Fruit fly (Drosophila melanogaster) whole organism, prepupa: Measurements from ENCODE around the gene AdamTS-A.

Experiments
- Blimp-1 ChIP-seq: fragments of 200-800 bp; sonication (Bioruptor generic); optimal IDR thresholded peaks from 3 replicates; lab custom pipeline; 2017; ENCODE audit warnings: missing biosample characterization, missing genetic modification characterization, mild to moderate bottlenecking, moderate library complexity, missing genetic modification reagents
- CG10669 ChIP-seq: fragments of 200-800 bp; sonication (Bioruptor generic); optimal IDR thresholded peaks from 3 replicates; lab custom pipeline; 2018; ENCODE audit warnings: missing biosample characterization, mild to moderate bottlenecking, missing genetic modification characterization, moderate library complexity
- CG11902 ChIP-seq: fragments of 200-800 bp; sonication (Bioruptor generic); optimal IDR thresholded peaks from 3 replicates; lab custom pipeline; 2016; ENCODE audit warnings: missing biosample characterization, missing genetic modification characterization
- CG15336 ChIP-seq: fragments of 200-800 bp; sonication (Bioruptor generic); IDR thresholded peaks from 2 replicates; pipeline ENCODE4 v1.3.6; 2022; ENCODE audit warnings: missing biosample characterization, missing genetic modification characterization
- CG16779 ChIP-seq: fragments of 200-800 bp; sonication (Bioruptor generic); optimal IDR thresholded peaks from 3 replicates; lab custom pipeline; 2017; ENCODE audit warnings: missing biosample characterization, mild to moderate bottlenecking, missing genetic modification characterization
- CG3032 ChIP-seq: fragments of 200-800 bp; optimal IDR thresholded peaks from 2 replicates; lab custom pipeline; 2019; ENCODE audit warnings: missing biosample characterization, mild to moderate bottlenecking, missing genetic modification characterization, moderate library complexity
- CG31627 ChIP-seq: fragments of 200-800 bp; sonication (Bioruptor generic); optimal IDR thresholded peaks from 3 replicates; lab custom pipeline; 2016; ENCODE audit warnings: missing biosample characterization, missing genetic modification characterization
- CG34406 ChIP-seq: fragments of 200-800 bp; sonication (Bioruptor generic); optimal IDR thresholded peaks from 3 replicates; lab custom pipeline; 2016; ENCODE audit warnings: missing biosample characterization, missing genetic modification characterization
- CG3919 ChIP-seq: fragments of 200-800 bp; sonication (Bioruptor generic); optimal IDR thresholded peaks from 3 replicates; lab custom pipeline; 2016; ENCODE audit warnings: missing biosample characterization, missing genetic modification characterization
- CG6163 ChIP-seq: fragments of 200-800 bp; sonication (Bioruptor generic); IDR thresholded peaks from 3 replicates; pipeline ENCODE4 v1.3.6; 2022; ENCODE audit warnings: missing biosample characterization, missing genetic modification characterization
- CG6276 ChIP-seq: fragments of 200-800 bp; sonication (Bioruptor generic); optimal IDR thresholded peaks from 2 replicates; lab custom pipeline; 2017; ENCODE audit warnings: missing biosample characterization, mild to moderate bottlenecking, missing genetic modification characterization
- CG6808 ChIP-seq: fragments of 200-800 bp; sonication (Bioruptor generic); optimal IDR thresholded peaks from 3 replicates; lab custom pipeline; 2017; ENCODE audit warnings: missing biosample characterization, missing genetic modification characterization, mild to moderate bottlenecking, moderate library complexity, missing genetic modification reagents
- CG6854 ChIP-seq: fragments of 200-800 bp; sonication (Bioruptor generic); optimal IDR thresholded peaks from 2 replicates; lab custom pipeline; 2017; ENCODE audit warnings: missing biosample characterization, mild to moderate bottlenecking, missing genetic modification characterization
- CG7368 ChIP-seq: fragments of 200-800 bp; sonication (Bioruptor generic); optimal IDR thresholded peaks from 3 replicates; lab custom pipeline; 2016; ENCODE audit warnings: missing biosample characterization, missing genetic modification characterization
- CG8319 ChIP-seq: fragments of 200-800 bp; sonication (Bioruptor generic); optimal IDR thresholded peaks from 3 replicates; lab custom pipeline; 2016; ENCODE audit warnings: missing biosample characterization, missing genetic modification characterization
- CG8632 ChIP-seq: fragments of 200-800 bp; sonication (Bioruptor generic); optimal IDR thresholded peaks from 3 replicates; lab custom pipeline; 2016; ENCODE audit warnings: missing biosample characterization, missing genetic modification characterization
- CG9139 ChIP-seq: fragments of 200-800 bp; sonication (Bioruptor generic); optimal IDR thresholded peaks from 3 replicates; lab custom pipeline; 2017; ENCODE audit warnings: missing biosample characterization, mild to moderate bottlenecking, missing genetic modification characterization
- Eip78C ChIP-seq: fragments of 200-800 bp; sonication (Bioruptor generic); peaks from one replicate; lab custom pipeline; 2016; ENCODE audit warnings: missing biosample characterization, missing genetic modification characterization
- Ets21C ChIP-seq: fragments of 200-800 bp; sonication (Bioruptor generic); optimal IDR thresholded peaks from 3 replicates; lab custom pipeline; 2016; ENCODE audit warnings: missing biosample characterization, missing genetic modification characterization
- Ets96B ChIP-seq: fragments of 200-800 bp; optimal IDR thresholded peaks from 2 replicates; lab custom pipeline; 2019; ENCODE audit warnings: missing biosample characterization, mild to moderate bottlenecking, missing genetic modification characterization, moderate library complexity
- Gug ChIP-seq: fragments of 200-800 bp; sonication (Bioruptor generic); IDR thresholded peaks from 2 replicates; pipeline ENCODE4 v1.3.6; 2022; ENCODE audit warnings: missing biosample characterization, missing genetic modification characterization
- Hr39 ChIP-seq: fragments of 200-800 bp; sonication (Bioruptor generic); optimal IDR thresholded peaks from 2 replicates; lab custom pipeline; 2016; ENCODE audit warnings: missing biosample characterization, missing genetic modification characterization
- Hr4 ChIP-seq: fragments of 200-800 bp; sonication (Bioruptor generic); optimal IDR thresholded peaks from 3 replicates; lab custom pipeline; 2016; ENCODE audit warnings: missing biosample characterization, missing genetic modification characterization
- Lpt ChIP-seq: fragments of 200-800 bp; sonication (Bioruptor generic); optimal IDR thresholded peaks from 3 replicates; lab custom pipeline; 2016; ENCODE audit warnings: missing biosample characterization, missing genetic modification characterization
- Met ChIP-seq: fragments of 200-800 bp; sonication (Bioruptor generic); optimal IDR thresholded peaks from 3 replicates; lab custom pipeline; 2016; ENCODE audit warnings: missing biosample characterization, missing genetic modification characterization
- OdsH ChIP-seq: fragments of 200-800 bp; sonication (Bioruptor generic); optimal IDR thresholded peaks from 3 replicates; lab custom pipeline; 2016; ENCODE audit warnings: missing biosample characterization, missing genetic modification characterization
- Smox ChIP-seq: fragments of 200-800 bp; sonication (Bioruptor generic); optimal IDR thresholded peaks from 3 replicates; lab custom pipeline; 2016; ENCODE audit warnings: missing biosample characterization, missing genetic modification characterization
- Sox102F ChIP-seq: fragments of 200-800 bp; sonication (Bioruptor generic); optimal IDR thresholded peaks from 2 replicates; lab custom pipeline; 2016; ENCODE audit warnings: missing biosample characterization, mild to moderate bottlenecking, missing genetic modification characterization
- Sox14 ChIP-seq: fragments of 200-800 bp; sonication (Bioruptor generic); optimal IDR thresholded peaks from 3 replicates; lab custom pipeline; 2016; ENCODE audit warnings: missing biosample characterization, missing genetic modification characterization
- Sox15 ChIP-seq: fragments of 200-800 bp; sonication (Bioruptor generic); optimal IDR thresholded peaks from 3 replicates; lab custom pipeline; 2016; ENCODE audit warnings: missing biosample characterization, missing genetic modification characterization
- cyc ChIP-seq: fragments of 200-800 bp; sonication (Bioruptor generic); optimal IDR thresholded peaks from 3 replicates; lab custom pipeline; 2016; ENCODE audit warnings: missing biosample characterization, missing genetic modification characterization
- dac ChIP-seq: fragments of 200-800 bp; sonication (Bioruptor generic); optimal IDR thresholded peaks from 2 replicates; lab custom pipeline; 2017; ENCODE audit warnings: missing biosample characterization, mild to moderate bottlenecking, missing genetic modification characterization
- dsx ChIP-seq: fragments of 200-800 bp; optimal IDR thresholded peaks from 3 replicates; lab custom pipeline; 2019; ENCODE audit warnings: missing biosample characterization, mild to moderate bottlenecking, missing genetic modification characterization, moderate library complexity; ENCODE audit not compliant: poor library complexity, severe bottlenecking
- eg ChIP-seq: fragments of 200-800 bp; sonication (Bioruptor generic); IDR thresholded peaks from 3 replicates; pipeline ENCODE4 v1.3.6; 2022; ENCODE audit warnings: missing biosample characterization, missing genetic modification characterization
- fd59A ChIP-seq: fragments of 200-800 bp; sonication (Bioruptor generic); optimal IDR thresholded peaks from 2 replicates; lab custom pipeline; 2017; ENCODE audit warnings: missing biosample characterization, mild to moderate bottlenecking, missing genetic modification characterization, missing genetic modification reagents
- fd85E ChIP-seq: fragments of 200-800 bp; sonication (Bioruptor generic); optimal IDR thresholded peaks from 3 replicates; lab custom pipeline; 2016; ENCODE audit warnings: missing biosample characterization, missing genetic modification characterization
- fkh ChIP-seq: fragments of 200-800 bp; sonication (Bioruptor generic); optimal IDR thresholded peaks from 3 replicates; lab custom pipeline; 2017; ENCODE audit warnings: missing biosample characterization, mild to moderate bottlenecking, missing genetic modification characterization, moderate library complexity
- lz ChIP-seq: fragments of 200-800 bp; sonication (Bioruptor generic); optimal IDR thresholded peaks from 3 replicates; lab custom pipeline; 2016; ENCODE audit warnings: missing biosample characterization, missing genetic modification characterization
- net ChIP-seq: fragments of 200-800 bp; sonication (Bioruptor generic); optimal IDR thresholded peaks from 3 replicates; lab custom pipeline; 2016; ENCODE audit warnings: missing biosample characterization, missing genetic modification characterization
- pdm3 ChIP-seq: fragments of 200-800 bp; sonication (Bioruptor generic); optimal IDR thresholded peaks from 3 replicates; lab custom pipeline; 2016; ENCODE audit warnings: missing biosample characterization, missing genetic modification characterization
- spab ChIP-seq: fragments of 200-800 bp; sonication (Bioruptor generic); optimal IDR thresholded peaks from 2 replicates; lab custom pipeline; 2017; ENCODE audit warnings: missing biosample characterization, mild to moderate bottlenecking, missing genetic modification characterization, missing genetic modification reagents
- ss ChIP-seq, 2 experiments: fragments of 200-800 bp; sonication (Bioruptor generic); optimal IDR thresholded peaks; 2 replicates in 1 of 2; 3 replicates in 1 of 2; lab custom pipeline; 2017 to 2018; ENCODE audit warnings: mild to moderate bottlenecking in 2 of 2, missing biosample characterization in 2 of 2, missing genetic modification characterization in 2 of 2, moderate library complexity in 1 of 2
- svp ChIP-seq: fragments of 200-800 bp; sonication (Bioruptor generic); peaks from one replicate; lab custom pipeline; 2016; ENCODE audit warnings: missing biosample characterization, missing genetic modification characterization
- topi ChIP-seq: fragments of 200-800 bp; sonication (Bioruptor generic); optimal IDR thresholded peaks from 3 replicates; lab custom pipeline; 2016; ENCODE audit warnings: missing biosample characterization, missing genetic modification characterization
- vri ChIP-seq: fragments of 200-800 bp; sonication (Bioruptor generic); optimal IDR thresholded peaks from 3 replicates; lab custom pipeline; 2016; ENCODE audit warnings: missing biosample characterization, mild to moderate bottlenecking, missing genetic modification characterization

The AdamTS-A gene

DNA sequence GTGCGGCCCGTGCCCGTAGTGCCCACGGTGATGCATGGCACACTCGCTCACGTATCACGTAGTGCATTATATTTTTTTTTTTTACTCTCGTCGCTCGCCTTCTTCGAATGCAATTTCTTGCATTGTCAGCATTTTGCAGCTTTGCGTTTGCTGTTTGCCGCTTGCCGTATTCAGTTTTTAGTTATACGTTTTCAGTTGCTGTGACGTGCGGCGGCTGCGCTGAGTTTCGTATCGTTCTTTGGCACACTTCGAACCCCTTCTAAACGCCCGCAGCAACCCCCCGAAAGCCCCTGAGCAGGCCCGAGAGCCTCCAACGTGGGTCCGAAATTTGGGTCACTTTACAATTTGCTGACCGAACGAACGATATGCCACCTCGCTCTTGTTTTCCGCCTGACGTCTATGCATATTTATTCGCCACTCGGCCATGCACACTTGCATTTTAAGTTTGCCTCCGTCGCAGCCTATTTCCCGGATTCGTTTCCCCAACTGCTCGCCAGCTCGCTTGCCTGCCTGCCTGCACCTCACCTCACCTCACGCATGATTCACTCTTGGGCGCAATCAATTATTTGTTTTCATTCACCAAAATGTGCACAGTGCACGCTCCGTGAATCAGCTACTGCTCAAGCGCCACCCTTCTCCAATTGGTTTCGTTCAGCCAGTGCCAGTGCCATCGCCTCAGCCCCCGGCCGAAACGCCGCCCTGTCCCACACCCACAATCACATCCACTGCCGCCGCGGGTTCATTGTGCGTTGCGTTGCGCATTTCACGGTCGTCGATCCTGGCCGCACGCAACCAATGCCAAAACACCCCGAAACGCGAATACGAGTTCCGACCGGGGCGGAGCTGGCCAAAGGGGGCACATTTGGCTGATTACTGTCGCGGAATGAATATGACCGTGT is 65.1 kb downstream of the AdamTS-A start:
- peak in 1 of 2 experiments; percentile 36 for TF ChIP-seq ss (GFP tag; optimal IDR thresholded peaks at IDR 0.05; lab: Kevin White, UChicago)
- TF ChIP-seq CG6854: peak; percentile 30
- TF ChIP-seq fd85E (GFP tag; lab: Kevin White, UChicago): no peak
- peak; percentile 19 for TF ChIP-seq Met (GFP tag; lab: Kevin White, UChicago)
- peak; percentile 6 for TF ChIP-seq Eip78C
- peak; percentile 26; the same call in 1 of the 3 replicates for TF ChIP-seq CG6163 (GFP tag; lab: Robert Waterston, UW)
- TF ChIP-seq svp: peak; percentile 67
- no peak for TF ChIP-seq vri (GFP tag; lab: Kevin White, UChicago)

DNA sequence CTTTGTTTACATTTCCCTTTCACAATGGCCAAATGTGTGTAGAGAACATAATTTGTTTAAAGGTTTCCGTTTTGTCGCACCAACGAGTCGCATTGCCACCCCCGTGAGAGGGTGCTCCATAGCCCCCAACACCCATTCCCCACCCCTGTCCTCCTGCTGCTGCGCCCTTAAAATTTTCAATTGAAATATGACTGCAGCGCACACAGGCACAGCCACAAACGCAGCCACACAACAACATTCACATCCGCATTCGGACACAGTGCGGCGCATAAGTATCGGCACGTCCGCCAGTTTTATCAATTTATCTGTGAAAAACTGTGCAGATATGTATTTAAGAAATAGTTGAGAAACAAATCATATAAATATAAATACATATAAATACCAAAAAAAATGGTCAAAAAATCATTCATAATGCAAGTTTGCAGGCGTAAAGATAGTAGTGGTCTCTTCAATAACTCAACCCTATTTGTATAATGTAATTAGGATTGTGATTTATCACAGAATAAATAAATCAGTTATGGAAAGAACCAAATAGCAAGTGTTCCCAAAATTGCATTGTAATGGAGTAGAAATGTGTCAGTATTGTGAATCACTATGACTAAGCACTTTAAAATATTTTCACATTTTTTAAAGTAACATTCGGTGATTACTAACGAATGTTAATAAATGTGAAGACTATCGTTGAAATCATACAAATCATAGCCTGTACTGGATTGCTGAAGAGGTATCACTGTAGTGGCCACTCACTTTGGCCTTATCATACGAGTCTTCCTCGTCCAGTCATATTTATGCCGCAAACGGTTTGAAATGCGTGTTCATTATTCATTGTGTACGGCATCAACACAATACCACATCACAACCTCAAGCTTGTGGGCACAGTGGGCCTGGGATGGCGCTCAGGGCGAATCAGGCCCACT is 66.0 kb downstream of the AdamTS-A start:
- TF ChIP-seq dsx (GFP tag; lab: Kevin White, UChicago): no peak
- peak; percentile 43 for TF ChIP-seq Sox14 (GFP tag; lab: Kevin White, UChicago)
- TF ChIP-seq CG10669 (GFP tag; lab: Kevin White, UChicago): peak; percentile 13
- TF ChIP-seq eg: peak; percentile 69
- TF ChIP-seq spab (GFP tag; lab: Kevin White, UChicago): no peak
- no peak for TF ChIP-seq vri (GFP tag; lab: Kevin White, UChicago)
- TF ChIP-seq Eip78C: peak; percentile 83
- TF ChIP-seq CG7368: peak; percentile 10
- TF ChIP-seq CG8632 (GFP tag; lab: Kevin White, UChicago): peak; percentile 22
- TF ChIP-seq Sox15 (GFP tag; lab: Kevin White, UChicago): no peak
- TF ChIP-seq CG11902: peak; percentile 5
- TF ChIP-seq CG31627 (GFP tag; lab: Kevin White, UChicago): peak; percentile 41
- TF ChIP-seq net: no peak
- no peak for TF ChIP-seq fd59A (GFP tag; lab: Kevin White, UChicago)
- no peak for TF ChIP-seq Blimp-1
- TF ChIP-seq fkh (GFP tag; lab: Kevin White, UChicago): peak; percentile 43
- no peak for TF ChIP-seq Ets21C (GFP tag; lab: Kevin White, UChicago)
- peak; percentile 36 for TF ChIP-seq lz (GFP tag; lab: Kevin White, UChicago)
- TF ChIP-seq CG34406 (GFP tag; lab: Kevin White, UChicago): peak; percentile 44
- TF ChIP-seq Gug (GFP tag; lab: Robert Waterston, UW): 0 out of 2 replicates have a peak, but pooled peaks have one; percentile 22
- TF ChIP-seq CG16779 (tag; lab: Kevin White, UChicago): no peak
- peak; percentile 26 for TF ChIP-seq Lpt (GFP tag; lab: Kevin White, UChicago)
- peak; percentile 42 for TF ChIP-seq pdm3 (GFP tag; lab: Kevin White, UChicago)
- TF ChIP-seq CG3919 (GFP tag; lab: Kevin White, UChicago): peak; percentile 3
- peak; percentile 44 for TF ChIP-seq Met (GFP tag; lab: Kevin White, UChicago)
- no peak for TF ChIP-seq CG3032 (tag; lab: Kevin White, UChicago)
- TF ChIP-seq Smox: peak; percentile 49
- no peak for TF ChIP-seq CG8319 (GFP tag; lab: Kevin White, UChicago)
- peak; percentile 43 for TF ChIP-seq OdsH (GFP tag; lab: Kevin White, UChicago)
- TF ChIP-seq CG9139 (GFP tag; lab: Kevin White, UChicago): no peak
- TF ChIP-seq cyc (GFP tag; lab: Kevin White, UChicago): no peak
- TF ChIP-seq Hr4 (GFP tag; lab: Kevin White, UChicago): peak; percentile 52
- TF ChIP-seq CG15336 (GFP tag; lab: Robert Waterston, UW): no peak
- no peak for TF ChIP-seq Ets96B (tag; lab: Kevin White, UChicago)
- peak; percentile 58; the same call in 2 of the 3 replicates for TF ChIP-seq CG6163 (GFP tag; lab: Robert Waterston, UW)
- TF ChIP-seq Sox102F: peak; percentile 34
- TF ChIP-seq Hr39 (GFP tag; lab: Kevin White, UChicago): peak; percentile 57
- TF ChIP-seq CG6808 (GFP tag; lab: Kevin White, UChicago): no peak
- peak; percentile 45 for TF ChIP-seq dac
- peak; percentile 31 for TF ChIP-seq CG6276 (GFP tag; lab: Kevin White, UChicago)
- TF ChIP-seq topi (GFP tag; lab: Kevin White, UChicago): peak; percentile 38
